Fruit fly (Drosophila melanogaster) whole organism: ENCODE results near the gene Cpr64Ac.

ENCODE experiments used
- Dll ChIP-seq: fragments of >200 bp; optimal IDR thresholded peaks from 2 replicates; lab custom pipeline; 2017
- psq ChIP-seq: fragments of >200 bp; optimal IDR thresholded peaks from 2 replicates; lab custom pipeline; 2017

dm6 chr3L:4261177-4261576 is 48.5 kb upstream of the Cpr64Ac start:
- no peak for TF ChIP-seq psq (lab: Kevin White, UChicago)
- no peak for TF ChIP-seq Dll (lab: Kevin White, UChicago)
